Fruit fly (Drosophila melanogaster) whole organism, adult: ENCODE results near the gene Dpp10.

Experiments used
- CG12768 ChIP-seq: fragments of 200-800 bp; sonication (Bioruptor generic); optimal IDR thresholded peaks from 2 replicates; lab custom pipeline; 2017; ENCODE audit warnings: missing biosample characterization, missing genetic modification characterization, mild to moderate bottlenecking, moderate library complexity, missing genetic modification reagents
- CG1620 ChIP-seq: fragments of 200-800 bp; sonication (Bioruptor generic); optimal IDR thresholded peaks from 2 replicates; lab custom pipeline; 2016; ENCODE audit warnings: missing biosample characterization, missing genetic modification characterization
- CG33017 ChIP-seq: fragments of 200-800 bp; sonication (Bioruptor generic); optimal IDR thresholded peaks from 2 replicates; lab custom pipeline; 2018; ENCODE audit warnings: missing biosample characterization, mild to moderate bottlenecking, missing genetic modification characterization, moderate library complexity
- CG5204 ChIP-seq: fragments of 200-800 bp; sonication (Bioruptor generic); optimal IDR thresholded peaks from 2 replicates; lab custom pipeline; 2016; ENCODE audit warnings: missing biosample characterization, missing genetic modification characterization
- CG7045 ChIP-seq: fragments of 200-800 bp; sonication (Bioruptor generic); optimal IDR thresholded peaks from 2 replicates; lab custom pipeline; 2017; ENCODE audit warnings: missing biosample characterization, mild to moderate bottlenecking, missing genetic modification characterization
- Clk ChIP-seq: fragments of 200-800 bp; sonication (Bioruptor generic); optimal IDR thresholded peaks from 2 replicates; lab custom pipeline; 2017; ENCODE audit warnings: missing biosample characterization, missing genetic modification characterization
- Hr96 ChIP-seq: fragments of 200-800 bp; sonication (Bioruptor generic); optimal IDR thresholded peaks from 2 replicates; lab custom pipeline; 2016; ENCODE audit warnings: missing biosample characterization, missing genetic modification characterization
- Mnt ChIP-seq: fragments of 200-800 bp; sonication (Bioruptor generic); optimal IDR thresholded peaks from 2 replicates; lab custom pipeline; 2016; ENCODE audit warnings: missing biosample characterization, mild to moderate bottlenecking, missing genetic modification characterization
- cic ChIP-seq: fragments of 200-800 bp; sonication (Bioruptor generic); optimal IDR thresholded peaks from 2 replicates; lab custom pipeline; 2017; ENCODE audit warnings: missing biosample characterization, mild to moderate bottlenecking, missing genetic modification characterization, moderate library complexity
- cnc ChIP-seq, 2 experiments: fragments of >200 bp; optimal IDR thresholded peaks; 2 replicates each; lab custom pipeline; 2017
- kay ChIP-seq: fragments of 200-800 bp; sonication (Bioruptor generic); peaks from one replicate; lab custom pipeline; 2016; ENCODE audit warnings: missing biosample characterization, missing genetic modification characterization, borderline replicate concordance
- ovo ChIP-seq: fragments of 200-800 bp; sonication (Bioruptor generic); optimal IDR thresholded peaks from 2 replicates; lab custom pipeline; 2016; ENCODE audit warnings: missing biosample characterization, missing genetic modification characterization
- pad ChIP-seq: fragments of 200-800 bp; sonication (Bioruptor generic); optimal IDR thresholded peaks from 3 replicates; lab custom pipeline; 2017; ENCODE audit warnings: missing biosample characterization, missing genetic modification characterization, mild to moderate bottlenecking, moderate library complexity, missing genetic modification reagents
- toe ChIP-seq: fragments of 200-800 bp; sonication (Bioruptor generic); optimal IDR thresholded peaks from 2 replicates; lab custom pipeline; 2016; ENCODE audit warnings: missing biosample characterization, missing genetic modification characterization

- TF ChIP-seq CG7045 (GFP tag; lab: Kevin White, UChicago) (no peak), CG12768 (GFP tag; lab: Kevin White, UChicago) (no peak), cic (GFP tag; lab: Kevin White, UChicago) (no peak), Mnt (GFP tag; lab: Kevin White, UChicago) (no peak), kay (GFP tag; lab: Kevin White, UChicago) (no peak), pad (GFP tag; lab: Kevin White, UChicago) (no peak), cnc (optimal IDR thresholded peaks at IDR 0.05; lab: Kevin White, UChicago) (no peak), CG1620 (GFP tag; lab: Kevin White, UChicago) (no peak), CG33017 (tag; lab: Kevin White, UChicago) (no peak), Hr96 (no peak), ovo (GFP tag; lab: Kevin White, UChicago) (no peak), CG5204 (no peak), toe (GFP tag; lab: Kevin White, UChicago) (no peak), Clk (GFP tag; lab: Kevin White, UChicago) (no peak)
Measured at dm6 chr2L:6550809-6551208, 50.1 kb downstream of the Dpp10 start.
